Fruit fly (Drosophila melanogaster) whole organism, embryonic: Measurements from ENCODE around the gene pHCl-1.

Experiments
- Abd-B ChIP-seq: fragments of 200-800 bp; sonication (Bioruptor generic); optimal IDR thresholded peaks from 2 replicates; lab custom pipeline; 2018; ENCODE audit warnings: missing biosample characterization, mild to moderate bottlenecking, missing genetic modification characterization, moderate library complexity
- Atf-2 ChIP-seq: fragments of 200-800 bp; sonication (Bioruptor generic); optimal IDR thresholded peaks from 2 replicates; lab custom pipeline; 2016; ENCODE audit warnings: missing biosample characterization, missing genetic modification characterization
- BEAF-32 ChIP-seq: fragments of 200-800 bp; sonication (Bioruptor generic); optimal IDR thresholded peaks from 3 replicates; lab custom pipeline; 2017; ENCODE audit warnings: missing biosample characterization, missing genetic modification characterization, mild to moderate bottlenecking, moderate library complexity, missing genetic modification reagents
- C15 ChIP-seq: fragments of 200-800 bp; sonication (Bioruptor generic); IDR thresholded peaks from 3 replicates; pipeline ENCODE4 v1.3.6; 2022; ENCODE audit warnings: missing biosample characterization, missing genetic modification characterization
- CG10979 ChIP-seq: fragments of 200-800 bp; sonication (Bioruptor generic); optimal IDR thresholded peaks from 2 replicates; lab custom pipeline; 2018; ENCODE audit warnings: missing biosample characterization, mild to moderate bottlenecking, missing genetic modification characterization, moderate library complexity
- CG12104 ChIP-seq: fragments of 200-800 bp; sonication (Bioruptor generic); optimal IDR thresholded peaks from 3 replicates; lab custom pipeline; 2016; ENCODE audit warnings: missing biosample characterization, missing genetic modification characterization
- CG12769 ChIP-seq: fragments of 200-800 bp; sonication (Bioruptor generic); optimal IDR thresholded peaks from 2 replicates; lab custom pipeline; 2019; ENCODE audit warnings: missing biosample characterization, mild to moderate bottlenecking, missing genetic modification characterization, moderate library complexity
- CG16779 ChIP-seq: fragments of 200-800 bp; sonication (Bioruptor generic); IDR thresholded peaks from 2 replicates; pipeline ENCODE4 v1.3.6; 2022; ENCODE audit warnings: missing biosample characterization, missing genetic modification characterization
- CG17361 ChIP-seq: fragments of 200-800 bp; sonication (Bioruptor generic); IDR thresholded peaks from 3 replicates; pipeline ENCODE4 v1.3.6; 2022; ENCODE audit warnings: missing biosample characterization, missing genetic modification characterization
- CG17612 ChIP-seq: fragments of 200-800 bp; sonication (Bioruptor generic); IDR thresholded peaks from 2 replicates; pipeline ENCODE4 v1.3.6; 2022; ENCODE audit warnings: missing biosample characterization, missing genetic modification characterization
- CG3065 ChIP-seq: fragments of 200-800 bp; sonication (Bioruptor generic); optimal IDR thresholded peaks from 2 replicates; lab custom pipeline; 2016; ENCODE audit warnings: missing biosample characterization, missing genetic modification characterization
- CG31224 ChIP-seq: fragments of 200-800 bp; sonication (Bioruptor generic); IDR thresholded peaks from 2 replicates; pipeline ENCODE4 v1.3.6; 2022; ENCODE audit warnings: missing biosample characterization, missing genetic modification characterization
- CG32767 ChIP-seq: fragments of 200-800 bp; sonication (Bioruptor generic); IDR thresholded peaks from 2 replicates; pipeline ENCODE4 v1.3.6; 2022; ENCODE audit warnings: missing biosample characterization, missing genetic modification characterization
- CG3838 ChIP-seq: fragments of 200-800 bp; sonication (Bioruptor generic); optimal IDR thresholded peaks from 3 replicates; lab custom pipeline; 2016; ENCODE audit warnings: missing biosample characterization, missing genetic modification characterization
- CG4820 ChIP-seq: fragments of 200-800 bp; sonication (Bioruptor generic); optimal IDR thresholded peaks from 3 replicates; lab custom pipeline; 2016; ENCODE audit warnings: missing biosample characterization, missing genetic modification characterization
- CG6813 ChIP-seq: fragments of 200-800 bp; sonication (Bioruptor generic); optimal IDR thresholded peaks from 2 replicates; lab custom pipeline; 2017; ENCODE audit warnings: missing biosample characterization, missing genetic modification characterization, mild to moderate bottlenecking, moderate library complexity, missing genetic modification reagents
- CG7271 ChIP-seq: fragments of 200-800 bp; sonication (Bioruptor generic); optimal IDR thresholded peaks from 2 replicates; lab custom pipeline; 2018; ENCODE audit warnings: missing biosample characterization, mild to moderate bottlenecking, missing genetic modification characterization, moderate library complexity
- CG7357 ChIP-seq: fragments of 200-800 bp; sonication (Bioruptor generic); IDR thresholded peaks from 3 replicates; pipeline ENCODE4 v1.3.6; 2022; ENCODE audit warnings: missing biosample characterization, missing genetic modification characterization
- CG7556 ChIP-seq: fragments of 200-800 bp; sonication (Bioruptor generic); optimal IDR thresholded peaks from 2 replicates; lab custom pipeline; 2017; ENCODE audit warnings: missing biosample characterization, mild to moderate bottlenecking, missing genetic modification characterization
- CG7987 ChIP-seq: fragments of 200-800 bp; sonication (Bioruptor generic); optimal IDR thresholded peaks from 2 replicates; lab custom pipeline; 2018; ENCODE audit warnings: missing biosample characterization, mild to moderate bottlenecking, missing genetic modification characterization, moderate library complexity
- CG9215 ChIP-seq: fragments of 200-800 bp; sonication (Bioruptor generic); IDR thresholded peaks from 2 replicates; pipeline ENCODE4 v1.3.6; 2022; ENCODE audit warnings: missing biosample characterization, missing genetic modification characterization
- CG9817 ChIP-seq: fragments of 200-800 bp; sonication (Bioruptor generic); optimal IDR thresholded peaks from 2 replicates; lab custom pipeline; 2018; ENCODE audit warnings: missing biosample characterization, mild to moderate bottlenecking, missing genetic modification characterization, moderate library complexity
- Dip3 ChIP-seq: fragments of 200-800 bp; sonication (Bioruptor generic); optimal IDR thresholded peaks from 3 replicates; lab custom pipeline; 2016; ENCODE audit warnings: missing biosample characterization, missing genetic modification characterization
- ERR ChIP-seq: fragments of 200-800 bp; sonication (Bioruptor generic); optimal IDR thresholded peaks from 2 replicates; lab custom pipeline; 2016; ENCODE audit warnings: missing biosample characterization, missing genetic modification characterization
- Kr ChIP-seq: fragments of 200-800 bp; sonication (Bioruptor generic); optimal IDR thresholded peaks from 2 replicates; lab custom pipeline; 2017; ENCODE audit warnings: missing biosample characterization, mild to moderate bottlenecking, missing genetic modification characterization
- MBD-R2 ChIP-seq: fragments of 200-800 bp; sonication (Bioruptor generic); IDR thresholded peaks from 2 replicates; pipeline ENCODE4 v1.3.6; 2022; ENCODE audit warnings: missing biosample characterization, missing genetic modification characterization
- MTF-1 ChIP-seq: fragments of 200-800 bp; sonication (Bioruptor generic); optimal IDR thresholded peaks from 2 replicates; lab custom pipeline; 2018; ENCODE audit warnings: missing biosample characterization, mild to moderate bottlenecking, missing genetic modification characterization, borderline replicate concordance
- NC2α ChIP-seq: fragments of 200-800 bp; sonication (Bioruptor generic); optimal IDR thresholded peaks from 2 replicates; lab custom pipeline; 2016; ENCODE audit warnings: missing biosample characterization, missing genetic modification characterization
- Nf-YB ChIP-seq: fragments of 200-800 bp; sonication (Bioruptor generic); optimal IDR thresholded peaks from 3 replicates; lab custom pipeline; 2019; ENCODE audit warnings: missing biosample characterization, mild to moderate bottlenecking, missing genetic modification characterization, moderate library complexity
- PHDP ChIP-seq: fragments of 200-800 bp; sonication (Bioruptor generic); optimal IDR thresholded peaks from 3 replicates; lab custom pipeline; 2018; ENCODE audit warnings: missing biosample characterization, mild to moderate bottlenecking, missing genetic modification characterization, moderate library complexity
- Rfx ChIP-seq: fragments of 200-800 bp; sonication (Bioruptor generic); IDR thresholded peaks from 2 replicates; pipeline ENCODE4 v1.3.6; 2022; ENCODE audit warnings: missing biosample characterization, missing genetic modification characterization
- Side ChIP-seq: fragments of 200-800 bp; sonication (Bioruptor generic); optimal IDR thresholded peaks from 2 replicates; lab custom pipeline; 2016; ENCODE audit warnings: missing biosample characterization, missing genetic modification characterization
- Sox102F ChIP-seq: fragments of 200-800 bp; sonication (Bioruptor generic); optimal IDR thresholded peaks from 2 replicates; lab custom pipeline; 2018; ENCODE audit warnings: missing biosample characterization, mild to moderate bottlenecking, missing genetic modification characterization, moderate library complexity
- bcd ChIP-seq: fragments of 200-800 bp; sonication (Bioruptor generic); optimal IDR thresholded peaks from 2 replicates; lab custom pipeline; 2017; ENCODE audit warnings: missing biosample characterization, mild to moderate bottlenecking, missing genetic modification characterization
- corto ChIP-seq: fragments of 200-800 bp; sonication (Bioruptor generic); optimal IDR thresholded peaks from 2 replicates; lab custom pipeline; 2016; ENCODE audit warnings: missing biosample characterization, mild to moderate bottlenecking, missing genetic modification characterization, moderate library complexity
- croc ChIP-seq: fragments of 200-800 bp; sonication (Bioruptor generic); conservative IDR thresholded peaks from 3 replicates; pipeline ENCODE4 v1.3.6; 2022; ENCODE audit warnings: missing biosample characterization, missing genetic modification characterization
- danr ChIP-seq: fragments of 200-800 bp; sonication (Bioruptor generic); IDR thresholded peaks from 2 replicates; pipeline ENCODE4 v1.3.6; 2022; ENCODE audit warnings: missing biosample characterization, missing genetic modification characterization
- dimm ChIP-seq: fragments of 200-800 bp; sonication (Bioruptor generic); IDR thresholded peaks from 2 replicates; pipeline ENCODE4 v1.3.6; 2022; ENCODE audit warnings: missing biosample characterization, missing genetic modification characterization
- dmrt11E ChIP-seq: fragments of 200-800 bp; sonication (Bioruptor generic); optimal IDR thresholded peaks from 3 replicates; lab custom pipeline; 2018; ENCODE audit warnings: missing biosample characterization, mild to moderate bottlenecking, missing genetic modification characterization, moderate library complexity
- en ChIP-seq: fragments of 200-800 bp; sonication (Bioruptor generic); optimal IDR thresholded peaks from 2 replicates; lab custom pipeline; 2016; ENCODE audit warnings: missing biosample characterization, missing genetic modification characterization
- eve ChIP-seq, 2 experiments: fragments of >200 bp; optimal IDR thresholded peaks; 2 replicates each; lab custom pipeline; 2017; ENCODE audit warnings: missing biosample characterization in 2 of 2, missing genetic modification characterization in 2 of 2
- gcm ChIP-seq: fragments of 200-800 bp; sonication (Bioruptor generic); optimal IDR thresholded peaks from 2 replicates; lab custom pipeline; 2019; ENCODE audit warnings: missing biosample characterization, mild to moderate bottlenecking, missing genetic modification characterization, moderate library complexity
- gem ChIP-seq: fragments of 200-800 bp; sonication (Bioruptor generic); optimal IDR thresholded peaks from 2 replicates; lab custom pipeline; 2019; ENCODE audit warnings: missing biosample characterization, mild to moderate bottlenecking, missing genetic modification characterization, moderate library complexity
- grau ChIP-seq: fragments of 200-800 bp; optimal IDR thresholded peaks from 3 replicates; lab custom pipeline; 2019; ENCODE audit warnings: missing biosample characterization, mild to moderate bottlenecking, missing genetic modification characterization, moderate library complexity
- jigr1 ChIP-seq: fragments of 200-800 bp; sonication (Bioruptor generic); IDR thresholded peaks from 3 replicates; pipeline ENCODE4 v1.3.6; 2022; ENCODE audit warnings: missing biosample characterization, missing genetic modification characterization
- nmo ChIP-seq: fragments of 200-800 bp; sonication (Bioruptor generic); optimal IDR thresholded peaks from 2 replicates; lab custom pipeline; 2018; ENCODE audit warnings: missing biosample characterization, mild to moderate bottlenecking, missing genetic modification characterization, moderate library complexity
- pnt ChIP-seq: fragments of 200-800 bp; sonication (Bioruptor generic); optimal IDR thresholded peaks from 3 replicates; lab custom pipeline; 2016; ENCODE audit warnings: missing biosample characterization, missing genetic modification characterization
- sd ChIP-seq: fragments of 200-800 bp; sonication (Bioruptor generic); optimal IDR thresholded peaks from 3 replicates; lab custom pipeline; 2018; ENCODE audit warnings: missing biosample characterization, mild to moderate bottlenecking, missing genetic modification characterization, moderate library complexity
- sisA ChIP-seq: fragments of 200-800 bp; sonication (Bioruptor generic); IDR thresholded peaks from 2 replicates; pipeline ENCODE4 v1.3.6; 2022; ENCODE audit warnings: missing biosample characterization, missing genetic modification characterization
- slbo ChIP-seq: fragments of 200-800 bp; sonication (Bioruptor generic); IDR thresholded peaks from 2 replicates; pipeline ENCODE4 v1.3.6; 2022; ENCODE audit warnings: missing biosample characterization, missing genetic modification characterization
- tin ChIP-seq: fragments of 200-800 bp; sonication (Bioruptor generic); optimal IDR thresholded peaks from 3 replicates; lab custom pipeline; 2016; ENCODE audit warnings: missing biosample characterization, missing genetic modification characterization
- tio ChIP-seq: fragments of 200-800 bp; sonication (Bioruptor generic); optimal IDR thresholded peaks from 2 replicates; lab custom pipeline; 2017; ENCODE audit warnings: missing biosample characterization, missing genetic modification characterization, inconsistent platforms

Gene pHCl-1

dm6 chr3L:15844577-15844976 lies 54.3 kb downstream of the pHCl-1 start (continued):
- no peak for TF ChIP-seq eve (GFP tag; optimal IDR thresholded peaks at IDR 0.05; lab: Kevin White, UChicago)
- no peak for TF ChIP-seq gcm (GFP tag; lab: Kevin White, UChicago)
- no peak for TF ChIP-seq NC2α (GFP tag; lab: Kevin White, UChicago)
- TF ChIP-seq CG4820 (GFP tag; lab: Kevin White, UChicago): peak; percentile 1
- peak; percentile 66 for TF ChIP-seq CG17361 (GFP tag; lab: Robert Waterston, UW)
- no peak for TF ChIP-seq jigr1 (GFP tag; lab: Robert Waterston, UW)
- TF ChIP-seq sisA (GFP tag; lab: Robert Waterston, UW): no peak
- no peak for TF ChIP-seq sd
- peak; percentile 20 for TF ChIP-seq gem (tag; lab: Kevin White, UChicago)
- no peak for TF ChIP-seq CG31224 (GFP tag; lab: Robert Waterston, UW)
- TF ChIP-seq Abd-B (GFP tag; lab: Kevin White, UChicago): peak; percentile 0
- no peak for TF ChIP-seq slbo
- no peak for TF ChIP-seq ERR (GFP tag; lab: Kevin White, UChicago)
- no peak for TF ChIP-seq CG12104
- peak; percentile 55 for TF ChIP-seq dmrt11E
- no peak for TF ChIP-seq CG9215 (GFP tag; lab: Robert Waterston, UW)
- no peak for TF ChIP-seq MBD-R2 (GFP tag; lab: Robert Waterston, UW)
- no peak for TF ChIP-seq C15 (GFP tag; lab: Robert Waterston, UW)
- no peak for TF ChIP-seq corto (GFP tag; lab: Kevin White, UChicago)
- TF ChIP-seq CG7357: no peak
- TF ChIP-seq CG7556: peak; percentile 5
- peak; percentile 38 for TF ChIP-seq CG10979 (tag; lab: Kevin White, UChicago)
- no peak for TF ChIP-seq CG12769
- TF ChIP-seq croc: no peak
- TF ChIP-seq danr (GFP tag; lab: Robert Waterston, UW): no peak
- TF ChIP-seq Rfx: no peak
- TF ChIP-seq CG7987 (GFP tag; lab: Kevin White, UChicago): no peak
- no peak for TF ChIP-seq Nf-YB (GFP tag; lab: Kevin White, UChicago)
- TF ChIP-seq nmo (GFP tag; lab: Kevin White, UChicago): peak; percentile 30
- no peak for TF ChIP-seq Kr (GFP tag; lab: Kevin White, UChicago)
- no peak for TF ChIP-seq PHDP (tag; lab: Kevin White, UChicago)
- TF ChIP-seq CG17612 (GFP tag; lab: Robert Waterston, UW): no peak
- no peak for TF ChIP-seq CG7271 (tag; lab: Kevin White, UChicago)
- TF ChIP-seq Dip3 (GFP tag; lab: Kevin White, UChicago): no peak
- TF ChIP-seq bcd (GFP tag; lab: Kevin White, UChicago): peak; percentile 5
- no peak for TF ChIP-seq tin
- TF ChIP-seq CG3838: no peak
- no peak for TF ChIP-seq BEAF-32 (GFP tag; lab: Kevin White, UChicago)
- TF ChIP-seq CG16779 (GFP tag; lab: Robert Waterston, UW): no peak
- no peak for TF ChIP-seq CG32767 (GFP tag; lab: Robert Waterston, UW)
- no peak for TF ChIP-seq pnt (GFP tag; lab: Kevin White, UChicago)
- no peak for TF ChIP-seq en (GFP tag; lab: Kevin White, UChicago)
- TF ChIP-seq tio (GFP tag; lab: Kevin White, UChicago): peak; percentile 17
- no peak for TF ChIP-seq MTF-1 (GFP tag; lab: Kevin White, UChicago)
- no peak for TF ChIP-seq CG6813
- TF ChIP-seq CG3065: no peak
- TF ChIP-seq grau (tag; lab: Kevin White, UChicago): peak; percentile 25
- no peak for TF ChIP-seq CG9817 (tag; lab: Kevin White, UChicago)
- no peak for TF ChIP-seq Side (GFP tag; lab: Kevin White, UChicago)
- no peak for TF ChIP-seq Atf-2 (GFP tag; lab: Kevin White, UChicago)
- no peak for TF ChIP-seq Sox102F (GFP tag; lab: Kevin White, UChicago)
- TF ChIP-seq dimm (GFP tag; lab: Robert Waterston, UW): no peak
